Fruit fly (Drosophila melanogaster): ENCODE measurements around the gene CG42537.

dm6 chr3R:6353624-6354352 is 23.8 kb upstream of the CG42537 start:
- TF ChIP-seq CTCF (optimal IDR thresholded peaks at IDR 0.05) (no peak), CG8478 (optimal IDR thresholded peaks at IDR 0.05) (no peak)

All from S2 (cell line).